Worm (Caenorhabditis elegans) whole organism, L4 larva: Measurements from ENCODE around the gene cgh-1.

Source experiments
- ZK337.2 ChIP-seq: fragments of 200-800 bp; sonication (Bioruptor generic); IDR thresholded peaks from 2 replicates; pipeline ENCODE4 v1.3.6; 2022; ENCODE audit warnings: missing genetic modification reagents, missing genetic modification characterization, missing compliant biosample characterization
- ceh-62 ChIP-seq: sonication (generic microtip); optimal IDR thresholded peaks from 2 replicates; lab custom pipeline; 2017; ENCODE audit warnings: missing biosample characterization, missing genetic modification characterization
- daf-8 ChIP-seq: fragments of 200-800 bp; sonication (Bioruptor generic); IDR thresholded peaks from 2 replicates; pipeline ENCODE4 v1.3.6; 2022; ENCODE audit warnings: missing genetic modification characterization, missing compliant biosample characterization
- hlh-30 ChIP-seq: sonication (generic microtip); optimal IDR thresholded peaks from 2 replicates; lab custom pipeline; 2017; ENCODE audit warnings: antibody characterized with exemption, mild to moderate bottlenecking, missing genetic modification characterization, missing compliant biosample characterization; ENCODE audit not compliant: insufficient read depth
- nhr-10 ChIP-seq: fragments of 150-350 bp; optimal IDR thresholded peaks from 2 replicates; lab custom pipeline; 2014; ENCODE audit warnings: missing biosample characterization, missing genetic modification characterization
- nhr-11 ChIP-seq: fragments of 150-350 bp; optimal IDR thresholded peaks from 2 replicates; lab custom pipeline; 2014; ENCODE audit warnings: missing biosample characterization, missing genetic modification characterization
- nhr-28 ChIP-seq: fragments of 150-350 bp; optimal IDR thresholded peaks from 2 replicates; lab custom pipeline; 2014; ENCODE audit warnings: missing biosample characterization, missing genetic modification characterization
- nhr-6 ChIP-seq: fragments of 150-350 bp; optimal IDR thresholded peaks from 2 replicates; lab custom pipeline; 2014; ENCODE audit warnings: missing biosample characterization, missing genetic modification characterization
- snpc-4 ChIP-seq: fragments of 150-350 bp; optimal IDR thresholded peaks from 2 replicates; lab custom pipeline; 2014; ENCODE audit warnings: missing biosample characterization, missing genetic modification characterization

DNA sequence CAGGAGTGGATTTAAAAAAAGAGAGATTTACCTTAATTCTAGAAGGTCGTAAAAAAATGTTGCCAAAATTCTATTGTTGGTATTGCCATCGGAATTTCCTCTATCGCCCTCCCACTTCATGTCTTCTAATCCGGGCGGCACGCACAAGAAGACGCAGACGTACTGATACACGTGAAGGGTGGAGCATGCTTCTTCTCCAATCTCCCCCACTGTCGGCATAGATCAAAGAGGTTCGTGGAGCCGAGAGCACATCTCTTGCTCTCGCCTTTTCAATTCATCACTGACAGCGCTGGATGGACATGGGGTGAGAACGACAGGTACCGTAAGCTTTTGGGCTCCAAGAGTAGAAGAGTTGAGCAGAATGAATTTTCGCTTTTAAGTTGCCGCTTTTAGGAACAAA lies 38.9 kb upstream of the cgh-1 start, which contains the start of gene lin-39:
- TF ChIP-seq nhr-10 (tag; lab: Kevin White, UChicago) (no peak), hlh-30 (tag; lab: Kevin White, UChicago) (no peak), nhr-6 (tag; lab: Kevin White, UChicago) (no peak), snpc-4 (tag; lab: Kevin White, UChicago) (no peak), ceh-62 (tag; lab: Kevin White, UChicago) (no peak), daf-8 (GFP tag; lab: Robert Waterston, UW) (no peak), nhr-28 (tag; lab: Kevin White, UChicago) (no peak), nhr-11 (tag; lab: Kevin White, UChicago) (no peak), ZK337.2 (GFP tag; lab: Robert Waterston, UW) (no peak)
